Worm (Caenorhabditis elegans): ENCODE data around the gene dyf-11.

dyf-11 gene

ce11 chrX:727737-728136, 35.8 kb upstream of the dyf-11 start:
- TF ChIP-seq lin-26 (GFP tag; IDR thresholded peaks at IDR 0.05) (no peak), ceh-58 (GFP tag; IDR thresholded peaks at IDR 0.05) (no peak), nhr-27 (tag; optimal IDR thresholded peaks at IDR 0.05) (no peak), snpc-1.1 (tag; optimal IDR thresholded peaks at IDR 0.05; ENCODE audit: insufficient read depth) (no peak), atf-7 (tag; optimal IDR thresholded peaks at IDR 0.05) (no peak), B0019.2 (GFP tag; conservative IDR thresholded peaks at IDR 0.05) (no peak), snpc-3.4 (tag; optimal IDR thresholded peaks at IDR 0.05) (no peak), let-526 (GFP tag; IDR thresholded peaks at IDR 0.05) (no peak), F23B12.7 (tag; optimal IDR thresholded peaks at IDR 0.05; ENCODE audit: insufficient read depth) (no peak), ztf-26 (tag; optimal IDR thresholded peaks at IDR 0.05) (peak; percentile 50), ztf-22 (GFP tag; optimal IDR thresholded peaks at IDR 0.05) (no peak), F33H1.4 (GFP tag; IDR thresholded peaks at IDR 0.05) (no peak), let-607 (tag; optimal IDR thresholded peaks at IDR 0.05) (peak in 1 of 2 experiments; percentile 43), ztf-18 (tag; optimal IDR thresholded peaks at IDR 0.05) (no peak), lsl-1 (GFP tag; optimal IDR thresholded peaks at IDR 0.05) (no peak), hmg-1.2 (GFP tag; IDR thresholded peaks at IDR 0.05) (peak; percentile 89), nfya-2 (GFP tag; IDR thresholded peaks at IDR 0.05) (no peak), Y67H2A.10 (GFP tag; conservative IDR thresholded peaks at IDR 0.05) (no peak), Y56A3A.18 (GFP tag; IDR thresholded peaks at IDR 0.05) (peak; percentile 61; the same call in 1 of the 2 replicates), lag-1 (GFP tag; IDR thresholded peaks at IDR 0.05) (no peak), zfh-2 (GFP tag; conservative IDR thresholded peaks at IDR 0.05) (no peak), dpff-1 (tag; optimal IDR thresholded peaks at IDR 0.05) (no peak), sea-2 (GFP tag; IDR thresholded peaks at IDR 0.05) (no peak), F57A8.1 (GFP tag; optimal IDR thresholded peaks at IDR 0.05) (no peak), K11D2.4 (GFP tag; IDR thresholded peaks at IDR 0.05) (peak; percentile 71; the same call in 1 of the 2 replicates), lir-1 (GFP tag; conservative IDR thresholded peaks at IDR 0.05) (no peak), egl-18 (GFP tag; IDR thresholded peaks at IDR 0.05) (no peak), ceh-27 (GFP tag; optimal IDR thresholded peaks at IDR 0.05) (peak; percentile 64), him-1 (tag; optimal IDR thresholded peaks at IDR 0.05) (no peak), hmg-20 (GFP tag; IDR thresholded peaks at IDR 0.05) (0 out of 2 replicates have a peak, but pooled peaks have one; percentile 13), cebp-1 (GFP tag; IDR thresholded peaks at IDR 0.05) (no peak), cebp-1 (tag; optimal IDR thresholded peaks at IDR 0.05) (no peak), rpc-1 (optimal IDR thresholded peaks at IDR 0.05) (no peak), rpc-1 (tag; optimal IDR thresholded peaks at IDR 0.05) (no peak), hrde-1 (tag; optimal IDR thresholded peaks at IDR 0.05; ENCODE audit: borderline replicate concordance) (no peak), fkh-3 (tag; optimal IDR thresholded peaks at IDR 0.05) (no peak), ztf-6 (GFP tag; IDR thresholded peaks at IDR 0.05) (no peak), madf-3 (GFP tag; IDR thresholded peaks at IDR 0.05) (no peak), pbrm-1 (GFP tag; IDR thresholded peaks at IDR 0.05) (peak; percentile 67; the same call in 1 of the 2 replicates), F10E7.11 (tag; optimal IDR thresholded peaks at IDR 0.05) (no peak), ztf-28 (GFP tag; IDR thresholded peaks at IDR 0.05) (no peak), bed-2 (GFP tag; IDR thresholded peaks at IDR 0.05) (peak; percentile 72), mel-28 (tag; optimal IDR thresholded peaks at IDR 0.05; ENCODE audit: borderline replicate concordance) (no peak), hlh-12 (tag; optimal IDR thresholded peaks at IDR 0.05) (no peak), F37B4.10 (GFP tag; IDR thresholded peaks at IDR 0.05) (no peak), bed-1 (GFP tag; IDR thresholded peaks at IDR 0.05) (no peak), somi-1 (GFP tag; optimal IDR thresholded peaks at IDR 0.05) (no peak), nhr-90 (tag; optimal IDR thresholded peaks at IDR 0.05) (no peak), madf-10 (tag; optimal IDR thresholded peaks at IDR 0.05) (no peak)

Data from whole organism, young adult.